Worm (Caenorhabditis elegans) whole organism, mixed stage, embryonic: Measurements from ENCODE around the gene F20C5.5.

Experiments used
- M03D4.4 ChIP-seq: sonication (generic microtip); optimal IDR thresholded peaks from 2 replicates; lab custom pipeline; 2017; ENCODE audit warnings: mild to moderate bottlenecking, missing genetic modification characterization, missing compliant biosample characterization
- bed-3 ChIP-seq: fragments of 200-800 bp; sonication (Bioruptor generic); optimal IDR thresholded peaks from 3 replicates; lab custom pipeline; 2018; ENCODE audit warnings: mild to moderate bottlenecking, missing genetic modification characterization, moderate library complexity, missing compliant biosample characterization
- blmp-1 ChIP-seq: fragments of 150-350 bp; optimal IDR thresholded peaks from 2 replicates; lab custom pipeline; 2014; ENCODE audit warnings: missing biosample characterization, missing genetic modification characterization
- ceh-39 ChIP-seq: fragments of 150-350 bp; optimal IDR thresholded peaks from 2 replicates; lab custom pipeline; 2014; ENCODE audit warnings: missing biosample characterization, missing genetic modification characterization
- ceh-43 ChIP-seq: fragments of 200-800 bp; sonication (Bioruptor generic); optimal IDR thresholded peaks from 2 replicates; lab custom pipeline; 2018; ENCODE audit warnings: mild to moderate bottlenecking, missing genetic modification characterization, moderate library complexity, missing compliant biosample characterization
- ceh-83 ChIP-seq: fragments of 200-800 bp; sonication (Bioruptor generic); optimal IDR thresholded peaks from 2 replicates; lab custom pipeline; 2018; ENCODE audit warnings: mild to moderate bottlenecking, missing genetic modification characterization, missing compliant biosample characterization
- ces-1 ChIP-seq: fragments of 150-350 bp; optimal IDR thresholded peaks from 2 replicates; lab custom pipeline; 2014; ENCODE audit warnings: missing biosample characterization, missing genetic modification reagents, missing genetic modification characterization
- cnd-1 ChIP-seq: fragments of 200-800 bp; sonication (Bioruptor generic); optimal IDR thresholded peaks from 2 replicates; lab custom pipeline; 2018; ENCODE audit warnings: mild to moderate bottlenecking, missing genetic modification characterization, missing compliant biosample characterization
- drap-1 ChIP-seq: fragments of 200-800 bp; sonication (Bioruptor generic); optimal IDR thresholded peaks from 3 replicates; lab custom pipeline; 2018; ENCODE audit warnings: mild to moderate bottlenecking, missing genetic modification characterization, missing compliant biosample characterization
- elt-1 ChIP-seq: sonication (generic microtip); optimal IDR thresholded peaks from 2 replicates; lab custom pipeline; 2017; ENCODE audit warnings: missing genetic modification characterization, mild to moderate bottlenecking, missing compliant biosample characterization, antibody characterized with exemption, moderate library complexity, borderline replicate concordance; ENCODE audit not compliant: insufficient read depth
- elt-3 ChIP-seq: fragments of 150-350 bp; optimal IDR thresholded peaks from 2 replicates; lab custom pipeline; 2014; ENCODE audit warnings: missing biosample characterization, missing genetic modification characterization
- flh-1 ChIP-seq: fragments of 200-800 bp; sonication (Bioruptor generic); optimal IDR thresholded peaks from 2 replicates; lab custom pipeline; 2018; ENCODE audit warnings: mild to moderate bottlenecking, missing genetic modification characterization, moderate library complexity, missing compliant biosample characterization
- ham-2 ChIP-seq: fragments of 200-800 bp; sonication (Bioruptor generic); optimal IDR thresholded peaks from 2 replicates; lab custom pipeline; 2018; ENCODE audit warnings: mild to moderate bottlenecking, missing genetic modification characterization, missing compliant biosample characterization
- hlh-1 ChIP-seq: fragments of 150-350 bp; optimal IDR thresholded peaks from 2 replicates; lab custom pipeline; 2014; ENCODE audit warnings: missing biosample characterization, missing genetic modification reagents, missing genetic modification characterization
- lin-13 ChIP-seq: fragments of 150-350 bp; optimal IDR thresholded peaks from 2 replicates; lab custom pipeline; 2014; ENCODE audit warnings: missing biosample characterization, missing genetic modification characterization
- lin-32 ChIP-seq: fragments of 200-800 bp; sonication (Bioruptor generic); optimal IDR thresholded peaks from 2 replicates; lab custom pipeline; 2018; ENCODE audit warnings: mild to moderate bottlenecking, missing genetic modification characterization, missing compliant biosample characterization
- lsy-2 ChIP-seq: fragments of 150-350 bp; optimal IDR thresholded peaks from 2 replicates; lab custom pipeline; 2014; ENCODE audit warnings: missing biosample characterization, missing genetic modification characterization
- mab-5 ChIP-seq: fragments of 150-350 bp; optimal IDR thresholded peaks from 2 replicates; lab custom pipeline; 2014; ENCODE audit warnings: missing biosample characterization, missing genetic modification characterization
- mep-1 ChIP-seq: fragments of 150-350 bp; optimal IDR thresholded peaks from 2 replicates; lab custom pipeline; 2017; ENCODE audit warnings: missing biosample characterization, missing genetic modification reagents, missing genetic modification characterization, inconsistent platforms
- mls-2 ChIP-seq: sonication (generic microtip); optimal IDR thresholded peaks from 2 replicates; lab custom pipeline; 2016; ENCODE audit warnings: mild to moderate bottlenecking, missing genetic modification characterization, moderate library complexity, missing compliant biosample characterization
- nhr-12 ChIP-seq: fragments of 150-350 bp; optimal IDR thresholded peaks from 2 replicates; lab custom pipeline; 2014; ENCODE audit warnings: missing biosample characterization, missing genetic modification characterization
- nhr-2 ChIP-seq: fragments of 150-350 bp; optimal IDR thresholded peaks from 2 replicates; lab custom pipeline; 2014; ENCODE audit warnings: missing biosample characterization, missing genetic modification characterization
- nhr-237 ChIP-seq: fragments of 150-350 bp; optimal IDR thresholded peaks from 2 replicates; lab custom pipeline; 2014; ENCODE audit warnings: missing biosample characterization, missing genetic modification characterization
- nhr-28 ChIP-seq: fragments of 150-350 bp; optimal IDR thresholded peaks from 2 replicates; lab custom pipeline; 2014; ENCODE audit warnings: missing biosample characterization, missing genetic modification characterization
- nhr-76 ChIP-seq: sonication (generic microtip); optimal IDR thresholded peaks from 2 replicates; lab custom pipeline; 2017; ENCODE audit warnings: missing biosample characterization, missing genetic modification characterization
- pha-4 ChIP-seq: fragments of 150-350 bp; optimal IDR thresholded peaks from 2 replicates; lab custom pipeline; 2018; ENCODE audit warnings: missing biosample characterization, missing genetic modification reagents, missing genetic modification characterization
- sem-2 ChIP-seq: fragments of 200-800 bp; sonication (Bioruptor generic); optimal IDR thresholded peaks from 2 replicates; lab custom pipeline; 2018; ENCODE audit warnings: mild to moderate bottlenecking, missing genetic modification characterization, missing compliant biosample characterization
- snpc-4 ChIP-seq: fragments of 150-350 bp; optimal IDR thresholded peaks from 2 replicates; lab custom pipeline; 2014; ENCODE audit warnings: missing biosample characterization, missing genetic modification characterization
- sptf-1 ChIP-seq: sonication (generic microtip); optimal IDR thresholded peaks from 2 replicates; lab custom pipeline; 2017; ENCODE audit warnings: mild to moderate bottlenecking, missing genetic modification characterization, moderate library complexity, missing compliant biosample characterization
- tbx-8 ChIP-seq: fragments of 200-800 bp; sonication (Bioruptor generic); optimal IDR thresholded peaks from 2 replicates; lab custom pipeline; 2018; ENCODE audit warnings: mild to moderate bottlenecking, missing genetic modification characterization, moderate library complexity, missing compliant biosample characterization
- unc-120 ChIP-seq: sonication (generic microtip); optimal IDR thresholded peaks from 2 replicates; lab custom pipeline; 2017; ENCODE audit warnings: missing genetic modification characterization, missing compliant biosample characterization; ENCODE audit not compliant: poor library complexity, severe bottlenecking
- unc-39 ChIP-seq: fragments of 150-350 bp; optimal IDR thresholded peaks from 2 replicates; lab custom pipeline; 2014; ENCODE audit warnings: missing biosample characterization, missing genetic modification characterization
- unc-62 ChIP-seq: fragments of 150-350 bp; optimal IDR thresholded peaks from 2 replicates; lab custom pipeline; 2014; ENCODE audit warnings: missing biosample characterization, missing genetic modification reagents, missing genetic modification characterization
- zip-8 ChIP-seq: fragments of 150-350 bp; optimal IDR thresholded peaks from 2 replicates; lab custom pipeline; 2014; ENCODE audit warnings: missing biosample characterization, missing genetic modification characterization
- ztf-11 ChIP-seq: fragments of 150-350 bp; optimal IDR thresholded peaks from 2 replicates; lab custom pipeline; 2014; ENCODE audit warnings: missing biosample characterization, missing genetic modification characterization

The F20C5.5 gene

ce11 chrIV:8786654-8787053 lies 17.2 kb upstream of the F20C5.5 start, which contains the start of gene C33D9.8:
Gene C33D9.8 (minus strand): TSS chrIV:8786752.
- TF ChIP-seq ces-1 (GFP tag; lab: Kevin White, UChicago): peak; percentile 11
- no peak for TF ChIP-seq flh-1 (GFP tag; lab: Kevin White, UChicago)
- no peak for TF ChIP-seq nhr-12 (tag; lab: Kevin White, UChicago)
- TF ChIP-seq sptf-1 (tag; lab: Kevin White, UChicago): no peak
- no peak for TF ChIP-seq lsy-2 (tag; lab: Kevin White, UChicago)
- TF ChIP-seq blmp-1 (tag; lab: Kevin White, UChicago): no peak
- peak; percentile 40 for TF ChIP-seq hlh-1
- no peak for TF ChIP-seq elt-3 (tag; lab: Kevin White, UChicago)
- TF ChIP-seq zip-8 (tag; lab: Kevin White, UChicago): no peak

- TF ChIP-seq unc-62 (no peak), zip-8 (tag; lab: Kevin White, UChicago) (no peak), tbx-8 (GFP tag; lab: Kevin White, UChicago) (no peak), ces-1 (GFP tag; lab: Kevin White, UChicago) (peak; percentile 29), mls-2 (tag; lab: Kevin White, UChicago) (no peak)
Measured at ce11 chrIV:8784855-8785327, 15.5 kb upstream of the F20C5.5 start, which contains the start of gene C33D9.13. Gene C33D9.13 (minus strand): TSS chrIV:8785277.

- no peak for TF ChIP-seq unc-39 (tag; lab: Kevin White, UChicago)
- TF ChIP-seq unc-120 (tag; lab: Kevin White, UChicago): peak; percentile 95
- TF ChIP-seq flh-1 (GFP tag; lab: Kevin White, UChicago): no peak
- peak; percentile 84 for TF ChIP-seq unc-62
- TF ChIP-seq ceh-39: no peak
- TF ChIP-seq ces-1 (GFP tag; lab: Kevin White, UChicago): peak; percentile 53
- TF ChIP-seq lin-32 (GFP tag; lab: Kevin White, UChicago): peak; percentile 74
- peak; percentile 69 for TF ChIP-seq lsy-2 (tag; lab: Kevin White, UChicago)
- peak; percentile 75 for TF ChIP-seq lin-13
- TF ChIP-seq nhr-28: no peak
- no peak for TF ChIP-seq snpc-4 (tag; lab: Kevin White, UChicago)
- no peak for TF ChIP-seq blmp-1 (tag; lab: Kevin White, UChicago)
- no peak for TF ChIP-seq sem-2 (GFP tag; lab: Kevin White, UChicago)
- peak; percentile 54 for TF ChIP-seq M03D4.4
- TF ChIP-seq cnd-1: peak; percentile 83
- peak; percentile 26 for TF ChIP-seq nhr-2
- TF ChIP-seq elt-3 (tag; lab: Kevin White, UChicago): peak; percentile 5
- peak; percentile 31 for TF ChIP-seq ceh-43 (GFP tag; lab: Kevin White, UChicago)
- TF ChIP-seq ham-2: peak; percentile 98
- peak; percentile 52 for TF ChIP-seq ceh-83 (GFP tag; lab: Kevin White, UChicago)
- peak; percentile 74 for TF ChIP-seq mls-2 (tag; lab: Kevin White, UChicago)
- TF ChIP-seq pha-4 (tag; lab: Kevin White, UChicago): peak; percentile 77
- TF ChIP-seq drap-1: peak; percentile 75
- peak; percentile 78 for TF ChIP-seq sptf-1 (tag; lab: Kevin White, UChicago)
- peak; percentile 21 for TF ChIP-seq tbx-8 (GFP tag; lab: Kevin White, UChicago)
- TF ChIP-seq mab-5 (tag; lab: Kevin White, UChicago): no peak
- no peak for TF ChIP-seq nhr-12 (tag; lab: Kevin White, UChicago)
- TF ChIP-seq elt-1: peak; percentile 45
- TF ChIP-seq nhr-237 (tag; lab: Kevin White, UChicago): peak; percentile 56
- TF ChIP-seq mep-1 (tag; lab: Kevin White, UChicago): peak; percentile 84
- TF ChIP-seq zip-8 (tag; lab: Kevin White, UChicago): no peak
- peak; percentile 93 for TF ChIP-seq hlh-1
- peak; percentile 74 for TF ChIP-seq ztf-11 (tag; lab: Kevin White, UChicago)
- TF ChIP-seq nhr-76: no peak
- peak; percentile 14 for TF ChIP-seq bed-3 (GFP tag; lab: Kevin White, UChicago)
Measured at ce11 chrIV:8782172-8782571, 12.7 kb upstream of the F20C5.5 start.

DNA sequence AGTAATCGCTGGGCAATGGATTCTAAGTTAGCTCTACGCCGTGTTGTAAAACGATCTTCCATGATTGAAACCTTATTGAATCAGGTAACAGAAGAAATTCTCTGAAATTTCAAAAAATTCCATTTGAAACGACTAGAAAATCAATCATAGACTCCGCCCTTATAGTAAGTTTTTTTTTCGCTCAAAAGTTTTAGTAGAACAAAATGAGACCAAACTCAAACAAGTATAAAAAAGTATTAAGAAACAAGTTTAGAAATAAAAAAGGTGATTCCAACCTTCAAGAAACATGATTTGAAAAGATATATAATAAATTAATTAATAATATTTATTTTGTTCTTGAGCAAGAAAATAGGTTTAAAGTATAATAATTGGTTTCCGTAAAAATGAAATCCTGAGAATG lies 8.6 kb upstream of the F20C5.5 start, which contains the start of gene C33D9.6:
C33D9.6 (minus strand) TSS at position 101 of the 400 bp plus-strand sequence.
- TF ChIP-seq lsy-2 (tag; lab: Kevin White, UChicago): no peak
- TF ChIP-seq ham-2: no peak
- no peak for TF ChIP-seq nhr-2
- TF ChIP-seq nhr-76: no peak
- TF ChIP-seq mls-2 (tag; lab: Kevin White, UChicago): no peak
